Worm (Caenorhabditis elegans): ENCODE measurements around the gene C09G5.14.

The C09G5.14 gene

DNA sequence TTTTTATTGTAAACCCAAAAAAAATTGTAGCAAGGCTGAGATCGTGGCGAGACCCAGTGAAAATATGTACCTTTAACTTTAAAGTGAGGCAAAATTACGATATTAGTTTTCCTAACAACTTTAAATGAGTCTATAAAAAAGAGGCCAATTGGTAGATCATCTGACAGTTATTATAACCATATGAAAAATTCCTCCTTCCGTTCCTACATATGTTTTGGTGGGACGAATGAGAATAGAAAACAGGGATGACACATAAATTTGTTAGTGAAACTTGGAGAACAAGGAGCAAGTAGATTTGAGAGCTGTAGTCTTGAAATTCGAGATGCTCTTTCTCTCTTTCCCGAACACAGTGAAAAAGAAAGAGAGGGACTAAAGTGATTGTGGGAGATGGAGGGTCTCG, 42.3 kb upstream of the C09G5.14 start:
- TF ChIP-seq tag-97 (GFP tag; IDR thresholded peaks at IDR 0.05): no peak
- TF ChIP-seq aha-1 (tag): peak; percentile 91

DNA sequence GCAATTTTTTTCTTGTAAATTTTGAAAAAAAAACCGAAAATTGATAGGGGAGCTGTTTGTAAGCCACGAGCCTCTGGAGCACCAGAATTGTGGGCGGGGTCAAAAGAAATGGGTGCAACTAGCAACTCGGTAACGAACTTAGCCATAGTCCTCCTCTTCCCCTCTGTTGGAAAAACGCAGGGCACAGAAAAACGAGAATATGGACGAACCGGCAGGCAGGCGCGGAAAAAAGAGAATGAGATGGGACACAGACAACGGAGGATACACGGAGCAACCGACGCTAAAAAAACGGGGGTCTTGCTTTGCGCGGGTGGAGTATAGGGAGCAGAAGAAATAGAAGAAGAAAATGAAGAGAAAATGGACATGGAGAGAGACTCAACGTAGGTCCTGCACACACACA, 38.7 kb upstream of the C09G5.14 start:
- TF ChIP-seq nhr-102 (tag; optimal IDR thresholded peaks at IDR 0.05): no peak
- TF ChIP-seq F49E8.2 (tag; optimal IDR thresholded peaks at IDR 0.05; ENCODE audit: borderline replicate concordance): no peak
- peak; percentile 86 for TF ChIP-seq aha-1 (tag)
- TF ChIP-seq lin-39 (tag; optimal IDR thresholded peaks at IDR 0.05): no peak
- TF ChIP-seq ctbp-1 (GFP tag; IDR thresholded peaks at IDR 0.05): peak; percentile 68; the same call in 1 of the 2 replicates
- peak; percentile 70 for TF ChIP-seq fkh-10 (GFP tag; optimal IDR thresholded peaks at IDR 0.05)
- no peak for TF ChIP-seq lir-3 (tag; optimal IDR thresholded peaks at IDR 0.05)
- no peak for TF ChIP-seq dmd-9 (GFP tag; IDR thresholded peaks at IDR 0.05)
- peak; percentile 31 for TF ChIP-seq ces-1 (GFP tag; optimal IDR thresholded peaks at IDR 0.05)
- no peak for TF ChIP-seq mxl-2 (GFP tag; conservative IDR thresholded peaks at IDR 0.05)
- no peak for TF ChIP-seq hif-1 (tag; optimal IDR thresholded peaks at IDR 0.05)

DNA sequence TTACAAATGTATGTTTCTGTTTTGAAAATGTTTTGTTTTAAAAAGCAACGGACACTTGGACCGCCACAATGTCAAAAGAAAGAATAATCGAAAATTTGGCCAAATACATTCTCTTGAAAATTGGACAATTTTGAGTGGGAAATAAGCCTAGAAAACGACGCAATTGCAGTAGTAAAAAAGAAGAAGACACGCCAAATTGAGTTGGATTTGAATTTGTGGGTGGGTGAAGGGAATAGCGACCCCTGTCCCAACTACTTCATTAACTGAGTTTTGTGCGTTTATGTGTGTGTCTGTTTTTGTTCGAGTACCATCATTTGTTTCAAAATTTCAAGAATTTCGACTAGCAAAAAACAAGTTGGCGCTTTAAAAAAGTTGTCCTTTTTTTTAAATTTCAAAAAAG, 37.8 kb upstream of the C09G5.14 start:
- TF ChIP-seq gei-8 (GFP tag; optimal IDR thresholded peaks at IDR 0.05): no peak
- no peak for TF ChIP-seq mep-1 (tag; optimal IDR thresholded peaks at IDR 0.05)
- TF ChIP-seq unc-62 (GFP tag; optimal IDR thresholded peaks at IDR 0.05 in 1 of 2): peak in 1 of 2 experiments; percentile 22
- no peak for TF ChIP-seq unc-62 (tag; optimal IDR thresholded peaks at IDR 0.05)

DNA sequence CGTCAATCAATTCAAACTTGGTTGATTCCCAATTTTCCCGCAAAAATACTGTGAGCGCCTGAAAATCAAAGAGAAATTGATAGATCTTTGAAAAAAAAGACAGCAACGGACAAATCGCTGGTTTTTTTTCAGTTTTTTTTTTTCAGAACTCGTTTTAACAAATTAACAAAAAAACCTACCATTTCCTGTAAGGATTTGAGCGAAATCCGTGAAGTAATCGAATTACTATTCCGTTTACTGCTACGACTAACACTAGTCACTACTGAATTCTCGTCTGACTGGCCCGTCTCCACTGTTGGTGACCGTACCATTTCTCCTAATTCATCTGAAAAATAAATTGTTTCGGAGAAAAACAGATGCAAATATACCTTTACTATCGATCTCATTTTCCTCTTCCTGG, 36.5 kb upstream of the C09G5.14 start:
- no peak for TF ChIP-seq nhr-41 (GFP tag; IDR thresholded peaks at IDR 0.05)
- TF ChIP-seq pqm-1 (tag; optimal IDR thresholded peaks at IDR 0.05): no peak
- no peak for TF ChIP-seq Y105C5A.15 (GFP tag; IDR thresholded peaks at IDR 0.05)
- TF ChIP-seq lin-15B (tag; optimal IDR thresholded peaks at IDR 0.05): no peak
- no peak for TF ChIP-seq nhr-28 (tag; optimal IDR thresholded peaks at IDR 0.05)
- TF ChIP-seq R02D3.7 (tag; optimal IDR thresholded peaks at IDR 0.05): no peak
- TF ChIP-seq nhr-42 (GFP tag; IDR thresholded peaks at IDR 0.05): no peak
- TF ChIP-seq aha-1 (tag): peak; percentile 92
- TF ChIP-seq F44E2.7 (GFP tag; IDR thresholded peaks at IDR 0.05): no peak
- TF ChIP-seq aly-2 (tag; optimal IDR thresholded peaks at IDR 0.05): no peak
- TF ChIP-seq spr-3 (GFP tag; optimal IDR thresholded peaks at IDR 0.05): no peak
- TF ChIP-seq unc-62 (GFP tag; optimal IDR thresholded peaks at IDR 0.05 in 1 of 2): peak in 1 of 2 experiments; percentile 10
- no peak for TF ChIP-seq unc-62 (tag; optimal IDR thresholded peaks at IDR 0.05)
- no peak for TF ChIP-seq T20F7.1 (GFP tag; optimal IDR thresholded peaks at IDR 0.05)
- TF ChIP-seq zip-2 (tag; optimal IDR thresholded peaks at IDR 0.05): no peak
- no peak for TF ChIP-seq F49E8.2 (tag; optimal IDR thresholded peaks at IDR 0.05; ENCODE audit: borderline replicate concordance)
- no peak for TF ChIP-seq nhr-76 (tag; optimal IDR thresholded peaks at IDR 0.05)

DNA sequence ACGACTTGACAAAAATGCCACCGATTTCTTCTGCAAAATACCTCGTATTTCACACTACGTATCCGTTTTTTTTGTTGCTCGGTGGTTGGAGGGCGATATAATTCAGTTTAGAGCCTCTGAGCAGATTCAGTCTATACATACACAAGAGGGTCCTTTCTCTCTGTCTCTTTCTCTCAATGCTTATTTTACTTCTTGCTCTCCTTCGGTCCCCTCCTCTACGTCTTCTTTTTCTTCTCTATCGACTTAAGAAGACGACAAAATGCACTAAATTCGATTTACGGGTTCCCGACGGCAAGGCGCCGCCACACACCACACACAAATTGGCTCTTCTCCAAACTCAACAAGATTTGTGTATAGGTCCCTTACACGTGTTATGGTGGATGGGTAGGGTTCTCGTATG, 36.0 kb upstream of the C09G5.14 start:
- no peak for TF ChIP-seq F37D6.2 (tag; optimal IDR thresholded peaks at IDR 0.05)
- TF ChIP-seq aha-1 (tag): peak; percentile 26
- TF ChIP-seq ctbp-1 (GFP tag; IDR thresholded peaks at IDR 0.05): peak; percentile 73
- TF ChIP-seq vab-7 (GFP tag; IDR thresholded peaks at IDR 0.05): no peak
- no peak for TF ChIP-seq sdz-12 (GFP tag; optimal IDR thresholded peaks at IDR 0.05)
- TF ChIP-seq F26F4.8 (GFP tag; conservative IDR thresholded peaks at IDR 0.05): no peak
- peak; percentile 86 for TF ChIP-seq fkh-10 (GFP tag; optimal IDR thresholded peaks at IDR 0.05)
- TF ChIP-seq daf-8 (GFP tag; IDR thresholded peaks at IDR 0.05): no peak
- peak; percentile 88 for TF ChIP-seq ces-1 (GFP tag; optimal IDR thresholded peaks at IDR 0.05)
- TF ChIP-seq nhr-41 (GFP tag; IDR thresholded peaks at IDR 0.05): no peak
- peak in 1 of 2 experiments; percentile 14 for TF ChIP-seq lsy-2 (tag; optimal IDR thresholded peaks at IDR 0.05)
